Worm (Caenorhabditis elegans): ENCODE results near the gene unc-8.
"Not testable (repeated sequence)": the region's sequence is repeated elsewhere in the genome, so short reads cannot be mapped to it uniquely, and the experiment has no call there.

Gene unc-8

DNA sequence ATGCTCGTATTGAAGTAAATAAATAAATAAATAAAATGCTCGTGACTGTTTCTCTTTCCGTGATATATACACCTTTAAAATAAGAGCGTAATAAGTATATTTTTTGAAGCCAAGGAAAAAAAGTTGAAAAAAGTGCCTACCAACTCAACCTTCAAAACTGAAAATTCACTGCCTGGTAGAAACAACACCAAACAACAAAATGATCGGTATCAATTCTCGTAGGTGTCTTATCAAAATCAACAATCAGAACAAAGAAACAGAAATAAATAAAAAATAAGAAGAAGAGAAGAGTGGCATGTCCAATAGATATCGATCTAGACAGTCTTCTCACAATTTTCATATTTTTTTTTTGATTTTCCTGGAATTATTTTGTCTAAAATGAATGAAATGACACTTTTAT is 47.0 kb downstream of the unc-8 start, which contains the start of gene afmd-1:
Gene afmd-1, plus strand, starts transcription at position 316 of the 400 bp plus-strand sequence.
- TF ChIP-seq fax-1 (tag; optimal IDR thresholded peaks at IDR 0.05) = no peak

DNA sequence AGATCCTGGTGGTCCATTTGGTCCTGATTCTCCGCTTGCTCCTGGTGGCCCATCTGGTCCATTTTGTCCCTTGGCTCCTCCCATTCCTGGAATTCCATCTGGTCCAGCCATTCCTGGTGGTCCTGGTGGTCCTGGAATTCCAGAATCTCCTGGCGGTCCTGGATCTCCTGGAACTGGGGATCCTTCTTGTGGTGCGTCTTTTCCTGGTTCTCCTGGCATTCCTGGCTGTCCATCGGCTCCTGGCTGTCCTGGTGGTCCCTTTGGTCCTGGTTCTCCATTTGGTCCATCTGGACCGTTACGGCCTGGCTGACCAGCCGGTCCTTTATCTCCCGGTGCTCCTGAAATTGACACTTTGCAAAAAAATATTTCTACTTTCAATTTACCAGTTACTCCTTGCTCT is 48.6 kb downstream of the unc-8 start:
- TF ChIP-seq ceh-19 (GFP tag; optimal IDR thresholded peaks at IDR 0.05) (no peak), eyg-1 (tag; optimal IDR thresholded peaks at IDR 0.05) (no peak), C38D4.7 (GFP tag; optimal IDR thresholded peaks at IDR 0.05) (no peak), fkh-6 (tag; optimal IDR thresholded peaks at IDR 0.05) (no peak), pax-1 (tag; optimal IDR thresholded peaks at IDR 0.05) (no peak), ceh-14 (tag; optimal IDR thresholded peaks at IDR 0.05) (no peak), ceh-22 (tag; optimal IDR thresholded peaks at IDR 0.05) (no peak), ceh-6 (GFP tag; optimal IDR thresholded peaks at IDR 0.05) (no peak), tbx-7 (tag; optimal IDR thresholded peaks at IDR 0.05) (no peak), ceh-18 (tag; optimal IDR thresholded peaks at IDR 0.05) (no peak), ref-2 (tag; optimal IDR thresholded peaks at IDR 0.05) (no peak), ets-4 (tag; optimal IDR thresholded peaks at IDR 0.05) (no peak), hlh-13 (GFP tag; optimal IDR thresholded peaks at IDR 0.05) (no peak)

DNA sequence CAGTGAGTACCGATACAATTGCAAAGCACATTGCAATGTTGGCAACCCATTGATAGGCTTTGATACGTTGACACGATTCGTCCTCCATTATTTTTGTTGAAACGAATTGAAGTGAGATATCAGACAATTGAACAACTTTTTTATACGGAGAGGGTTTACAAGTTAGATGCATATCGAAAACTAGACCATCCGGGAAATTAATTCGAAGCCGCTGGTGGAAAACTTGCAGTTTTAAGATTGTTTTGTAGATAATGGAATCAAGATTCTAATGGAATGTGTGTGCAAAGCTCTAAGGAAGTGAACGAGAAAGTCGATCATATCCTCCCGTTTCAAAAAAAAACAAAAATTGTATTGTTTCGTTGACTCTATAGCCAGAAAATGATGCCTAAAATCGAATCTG is 49.6 kb downstream of the unc-8 start, which contains the start of gene col-114:
Gene col-114, minus strand, starts transcription at position 101 of the 400 bp plus-strand sequence.
- TF ChIP-seq tbx-2 (tag; optimal IDR thresholded peaks at IDR 0.05) (no peak), gmeb-2 (tag; optimal IDR thresholded peaks at IDR 0.05) (no peak), C38D4.7 (GFP tag; optimal IDR thresholded peaks at IDR 0.05) (no peak)

DNA sequence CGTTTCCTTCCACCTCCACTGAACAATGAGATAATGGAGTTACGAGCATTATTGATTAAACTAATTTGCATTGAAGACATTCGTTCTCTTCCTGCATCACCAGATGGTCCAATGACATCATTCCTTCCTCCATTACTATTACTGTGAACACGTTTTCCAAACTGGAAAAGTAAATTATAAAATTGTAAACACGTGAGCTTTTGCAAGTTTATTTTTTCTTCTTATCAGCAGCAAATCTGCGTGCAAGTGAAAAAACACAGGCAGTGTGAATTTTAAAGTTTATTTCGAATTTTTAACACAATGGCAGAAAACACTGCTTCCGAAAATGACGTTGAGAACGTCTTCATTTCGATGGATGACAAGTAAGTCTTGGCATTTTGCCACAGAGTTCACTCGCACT is 50.3 kb downstream of the unc-8 start, which contains the start of gene D2024.1:
Gene D2024.1, plus strand, starts transcription at position 301 of the 400 bp plus-strand sequence.
- not testable (repeated sequence) for TF ChIP-seq sox-2 (GFP tag; IDR thresholded peaks at IDR 0.05); mec-3 (tag; optimal IDR thresholded peaks at IDR 0.05; ENCODE audit: borderline replicate concordance); hlh-8 (tag; optimal IDR thresholded peaks at IDR 0.05)

DNA sequence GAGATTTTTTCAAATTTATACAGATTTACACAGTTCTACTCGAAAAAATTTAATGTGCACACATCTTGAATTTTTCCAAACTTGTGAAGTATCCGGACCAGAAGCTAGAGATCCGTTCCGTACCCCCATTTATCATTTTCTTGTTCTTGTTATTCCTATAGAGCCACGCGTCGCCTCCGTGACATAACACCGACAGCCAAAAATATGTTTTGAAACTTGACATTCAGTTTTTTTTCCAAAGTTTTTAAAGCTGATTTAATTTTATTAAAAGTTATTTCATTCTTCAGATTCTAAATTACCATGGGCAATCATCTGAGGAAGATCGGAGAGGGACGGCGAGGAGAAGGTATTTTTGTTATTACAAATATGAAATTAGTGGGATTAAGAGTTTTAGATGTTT is 53.2 kb downstream of the unc-8 start, which contains the start of gene D2024.18:
Gene D2024.18, plus strand, starts transcription at position 301 of the 400 bp plus-strand sequence.
- TF ChIP-seq lin-11 (tag; optimal IDR thresholded peaks at IDR 0.05) (no peak), F13H6.1 (tag; optimal IDR thresholded peaks at IDR 0.05) (no peak), K09A11.1 (tag; optimal IDR thresholded peaks at IDR 0.05; ENCODE audit: insufficient read depth) (no peak), zip-5 (tag; optimal IDR thresholded peaks at IDR 0.05) (no peak), syd-9 (tag; optimal IDR thresholded peaks at IDR 0.05) (no peak), madf-2 (tag; optimal IDR thresholded peaks at IDR 0.05) (no peak), unc-86 (tag; optimal IDR thresholded peaks at IDR 0.05) (no peak), mec-3 (tag; optimal IDR thresholded peaks at IDR 0.05; ENCODE audit: borderline replicate concordance) (no peak), pha-4 (tag; optimal IDR thresholded peaks at IDR 0.05) (no peak), hlh-30 (tag; optimal IDR thresholded peaks at IDR 0.05; ENCODE audit: insufficient read depth) (no peak), ceh-48 (tag; optimal IDR thresholded peaks at IDR 0.05) (no peak), hlh-6 (tag; optimal IDR thresholded peaks at IDR 0.05) (no peak), C38D4.7 (GFP tag; optimal IDR thresholded peaks at IDR 0.05) (no peak), ceh-9 (tag; optimal IDR thresholded peaks at IDR 0.05) (no peak), K02D7.2 (tag; optimal IDR thresholded peaks at IDR 0.05) (no peak), sdc-2 (tag; optimal IDR thresholded peaks at IDR 0.05) (no peak), T23F11.4 (GFP tag; optimal IDR thresholded peaks at IDR 0.05) (no peak), ceh-19 (GFP tag; optimal IDR thresholded peaks at IDR 0.05) (no peak), sox-2 (GFP tag; IDR thresholded peaks at IDR 0.05) (no peak), ceh-24 (tag; optimal IDR thresholded peaks at IDR 0.05) (no peak)
